Worm (Caenorhabditis elegans) whole organism, late embryonic: ENCODE data around the gene gcy-1.

Experiments used
- Y22D7AL.16 ChIP-seq: sonication (generic microtip); optimal IDR thresholded peaks from 2 replicates; lab custom pipeline; 2016; ENCODE audit warnings: missing genetic modification characterization, missing compliant biosample characterization
- ceh-31 ChIP-seq: sonication (generic microtip); optimal IDR thresholded peaks from 2 replicates; lab custom pipeline; 2016; ENCODE audit warnings: missing genetic modification characterization, missing compliant biosample characterization
- gmeb-2 ChIP-seq: sonication (generic microtip); optimal IDR thresholded peaks from 2 replicates; lab custom pipeline; 2016; ENCODE audit warnings: missing genetic modification characterization, inconsistent platforms, missing compliant biosample characterization
- hlh-13 ChIP-seq: fragments of 200-800 bp; sonication (Bioruptor generic); optimal IDR thresholded peaks from 2 replicates; lab custom pipeline; 2018; ENCODE audit warnings: mild to moderate bottlenecking, missing genetic modification characterization, missing compliant biosample characterization
- zip-5 ChIP-seq: sonication (generic microtip); optimal IDR thresholded peaks from 2 replicates; lab custom pipeline; 2016; ENCODE audit warnings: missing genetic modification characterization, missing compliant biosample characterization

ce11 chrII:9532011-9532410 lies 15.3 kb upstream of the gcy-1 start, which contains the start of gene sra-9:
- TF ChIP-seq gmeb-2 (tag; lab: Kevin White, UChicago) = no peak
- no peak for TF ChIP-seq zip-5 (tag; lab: Kevin White, UChicago)
- TF ChIP-seq Y22D7AL.16 = no peak
- no peak for TF ChIP-seq hlh-13 (GFP tag; lab: Kevin White, UChicago)
- no peak for TF ChIP-seq ceh-31 (tag; lab: Kevin White, UChicago)
